Worm (Caenorhabditis elegans) whole organism, midembryonic: ENCODE data around the gene F38E9.4.

Source experiments
- T22C8.4 ChIP-seq: fragments of 200-800 bp; sonication (Bioruptor generic); IDR thresholded peaks from 2 replicates; pipeline ENCODE4 v1.3.6; 2022; ENCODE audit warnings: missing genetic modification characterization, missing compliant biosample characterization
- klf-2 ChIP-seq: fragments of 200-800 bp; sonication (Bioruptor generic); conservative IDR thresholded peaks from 2 replicates; pipeline ENCODE4 v1.3.6; 2022; ENCODE audit warnings: missing genetic modification reagents, missing genetic modification characterization, missing compliant biosample characterization
- med-1 ChIP-seq: sonication (generic microtip); optimal IDR thresholded peaks from 2 replicates; lab custom pipeline; 2017; ENCODE audit warnings: missing genetic modification characterization, mild to moderate bottlenecking, missing compliant biosample characterization, antibody characterized with exemption, missing genetic modification reagents; ENCODE audit not compliant: insufficient read depth
- ref-1 ChIP-seq: fragments of 200-800 bp; sonication (Bioruptor generic); conservative IDR thresholded peaks from 2 replicates; pipeline ENCODE4 v1.3.6; 2022; ENCODE audit warnings: missing genetic modification reagents, missing genetic modification characterization, missing compliant biosample characterization
- tab-1 ChIP-seq: fragments of 200-800 bp; sonication (Bioruptor generic); IDR thresholded peaks from 2 replicates; pipeline ENCODE4 v1.3.6; 2022; ENCODE audit warnings: missing genetic modification characterization, missing compliant biosample characterization
- ztf-23 ChIP-seq: fragments of 200-800 bp; sonication (Bioruptor generic); IDR thresholded peaks from 2 replicates; pipeline ENCODE4 v1.3.6; 2022; ENCODE audit warnings: missing genetic modification reagents, missing genetic modification characterization, missing compliant biosample characterization
- ztf-29 ChIP-seq: fragments of 200-800 bp; sonication (Bioruptor generic); IDR thresholded peaks from 2 replicates; pipeline ENCODE4 v1.3.6; 2022; ENCODE audit warnings: missing genetic modification reagents, missing genetic modification characterization, missing compliant biosample characterization

- TF ChIP-seq ztf-29 (no peak), T22C8.4 (GFP tag; lab: Robert Waterston, UW) (no peak), med-1 (GFP tag; lab: Kevin White, UChicago) (no peak), klf-2 (no peak), tab-1 (GFP tag; lab: Robert Waterston, UW) (no peak), ref-1 (no peak), ztf-23 (GFP tag; lab: Robert Waterston, UW) (no peak)
Measured at ce11 chrX:16432143-16432542, 19.6 kb upstream of the F38E9.4 start, which contains the start of gene F38E9.6.
